Fruit fly (Drosophila melanogaster): ENCODE data around the gene CG32533.

Gene CG32533

DNA sequence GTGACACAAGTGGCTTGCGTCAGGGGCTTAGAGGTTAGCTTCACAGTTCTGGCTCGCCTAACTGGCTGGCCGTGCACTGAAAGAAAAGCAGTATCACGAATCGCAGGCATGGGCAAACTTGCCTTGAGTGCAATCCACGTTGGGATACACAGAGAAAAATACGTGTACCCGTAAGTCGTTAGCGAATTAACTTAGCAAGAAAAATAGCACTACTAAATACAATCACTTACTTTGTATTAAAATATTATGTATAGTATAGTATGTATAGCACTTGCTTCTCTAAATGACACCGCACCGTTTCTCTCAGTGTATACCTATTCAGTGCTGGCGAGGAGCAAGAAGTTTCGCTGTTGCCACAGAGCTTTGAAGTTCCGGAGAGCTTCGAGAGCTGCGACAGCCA lies 26.1 kb downstream of the CG32533 start:
- no peak for TF ChIP-seq croc (GFP tag; conservative IDR thresholded peaks at IDR 0.05)
- TF ChIP-seq CG33213 (GFP tag; optimal IDR thresholded peaks at IDR 0.05), result no peak
- no peak for TF ChIP-seq pita (GFP tag; optimal IDR thresholded peaks at IDR 0.05)
- TF ChIP-seq en (GFP tag; optimal IDR thresholded peaks at IDR 0.05), result no peak
- no peak for TF ChIP-seq E2f1 (GFP tag; IDR thresholded peaks at IDR 0.05)
- peak; percentile 39 for TF ChIP-seq caup (GFP tag; optimal IDR thresholded peaks at IDR 0.05; ENCODE audit: severe bottlenecking)
- no peak for TF ChIP-seq CG12104 (GFP tag; optimal IDR thresholded peaks at IDR 0.05)
- TF ChIP-seq Poxn (GFP tag; IDR thresholded peaks at IDR 0.05), result no peak
- TF ChIP-seq CG9817 (tag; optimal IDR thresholded peaks at IDR 0.05), result no peak
- TF ChIP-seq sob (GFP tag; IDR thresholded peaks at IDR 0.05), result no peak
- TF ChIP-seq B-H2 (GFP tag; optimal IDR thresholded peaks at IDR 0.05), result no peak
- TF ChIP-seq Stat92E (GFP tag; optimal IDR thresholded peaks at IDR 0.05), result no peak
- no peak for TF ChIP-seq Nf-YA (GFP tag; IDR thresholded peaks at IDR 0.05)
- no peak for TF ChIP-seq Sry-β (GFP tag; optimal IDR thresholded peaks at IDR 0.05)
- TF ChIP-seq slbo (GFP tag; IDR thresholded peaks at IDR 0.05), result peak; percentile 53
- TF ChIP-seq Rfx (GFP tag; IDR thresholded peaks at IDR 0.05), result peak; percentile 52; the same call in 1 of the 2 replicates
- no peak for TF ChIP-seq Kr (GFP tag; optimal IDR thresholded peaks at IDR 0.05)
- TF ChIP-seq BEAF-32 (GFP tag; optimal IDR thresholded peaks at IDR 0.05), result no peak
- TF ChIP-seq Dbx (GFP tag; IDR thresholded peaks at IDR 0.05), result peak; percentile 50; the same call in 2 of the 3 replicates
- no peak for TF ChIP-seq crc (GFP tag; optimal IDR thresholded peaks at IDR 0.05)
- TF ChIP-seq Asciz (GFP tag; optimal IDR thresholded peaks at IDR 0.05), result no peak
- TF ChIP-seq stwl (tag; optimal IDR thresholded peaks at IDR 0.05), result no peak
- no peak for TF ChIP-seq corto (GFP tag; optimal IDR thresholded peaks at IDR 0.05)
- TF ChIP-seq CG17186 (GFP tag; optimal IDR thresholded peaks at IDR 0.05), result no peak
- TF ChIP-seq ssp (GFP tag; IDR thresholded peaks at IDR 0.05), result 0 out of 2 replicates have a peak, but pooled peaks have one; percentile 24
- no peak for TF ChIP-seq chinmo (GFP tag; IDR thresholded peaks at IDR 0.05; ENCODE audit: partially characterized antibody)
- peak; percentile 57 for TF ChIP-seq lmd (GFP tag; IDR thresholded peaks at IDR 0.05)
- no peak for TF ChIP-seq CG10959 (GFP tag; IDR thresholded peaks at IDR 0.05)
- no peak for TF ChIP-seq Bgb (GFP tag; IDR thresholded peaks at IDR 0.05; ENCODE audit: partially characterized antibody)
- peak; percentile 14 for TF ChIP-seq az2 (GFP tag; optimal IDR thresholded peaks at IDR 0.05)
- TF ChIP-seq z (GFP tag; IDR thresholded peaks at IDR 0.05), result no peak
- TF ChIP-seq YL-1 (GFP tag; optimal IDR thresholded peaks at IDR 0.05), result no peak
- TF ChIP-seq CG13296 (GFP tag; optimal IDR thresholded peaks at IDR 0.05), result peak; percentile 31
- TF ChIP-seq CG6175 (GFP tag; IDR thresholded peaks at IDR 0.05), result no peak
- no peak for TF ChIP-seq CG6254 (GFP tag; optimal IDR thresholded peaks at IDR 0.05)
- no peak for TF ChIP-seq CG2116 (GFP tag; optimal IDR thresholded peaks at IDR 0.05)
- TF ChIP-seq CG43689 (GFP tag; IDR thresholded peaks at IDR 0.05), result no peak
- TF ChIP-seq hkb (optimal IDR thresholded peaks at IDR 0.05), result no peak
- TF ChIP-seq hkb (GFP tag; IDR thresholded peaks at IDR 0.05), result peak; percentile 59; the same call in 1 of the 2 replicates
- no peak for TF ChIP-seq ken (GFP tag; IDR thresholded peaks at IDR 0.05)
- TF ChIP-seq CG8944 (GFP tag; optimal IDR thresholded peaks at IDR 0.05), result no peak
- no peak for TF ChIP-seq gsb (GFP tag; IDR thresholded peaks at IDR 0.05)
- peak; percentile 52 for TF ChIP-seq sisA (GFP tag; IDR thresholded peaks at IDR 0.05)
- no peak for TF ChIP-seq Elba2 (GFP tag; optimal IDR thresholded peaks at IDR 0.05)
- peak; percentile 20 for TF ChIP-seq jing (GFP tag; optimal IDR thresholded peaks at IDR 0.05)
- no peak for TF ChIP-seq Sox100B (GFP tag; optimal IDR thresholded peaks at IDR 0.05)
- TF ChIP-seq esg (GFP tag; conservative IDR thresholded peaks at IDR 0.05), result peak; percentile 44
- TF ChIP-seq Opbp (GFP tag; IDR thresholded peaks at IDR 0.05; ENCODE audit: partially characterized antibody), result no peak
- peak; percentile 35 for TF ChIP-seq CG2712 (tag; optimal IDR thresholded peaks at IDR 0.05)
- TF ChIP-seq zen2 (GFP tag; IDR thresholded peaks at IDR 0.05; ENCODE audit: partially characterized antibody), result no peak
- no peak for TF ChIP-seq D (optimal IDR thresholded peaks at IDR 0.05)
- no peak for TF ChIP-seq D (GFP tag; optimal IDR thresholded peaks at IDR 0.05)
